Fruit fly (Drosophila melanogaster): ENCODE data around the gene CG9368.

CG9368 gene

dm6 chr3L:19560005-19560694, 41.3 kb upstream of the CG9368 start:
- TF ChIP-seq GATAd (GFP tag; optimal IDR thresholded peaks at IDR 0.05) (no peak), CrebA (GFP tag; optimal IDR thresholded peaks at IDR 0.05; ENCODE audit: borderline replicate concordance) (no peak), Hr83 (GFP tag; optimal IDR thresholded peaks at IDR 0.05; ENCODE audit: poor library complexity, severe bottlenecking) (peak; percentile 12), N (GFP tag; optimal IDR thresholded peaks at IDR 0.05) (no peak), CG9705 (GFP tag; optimal IDR thresholded peaks at IDR 0.05) (no peak), brk (GFP tag; optimal IDR thresholded peaks at IDR 0.05) (no peak), Dif (GFP tag; optimal IDR thresholded peaks at IDR 0.05; ENCODE audit: partially characterized antibody) (peak; percentile 28), Dfd (GFP tag; optimal IDR thresholded peaks at IDR 0.05) (no peak), Abd-B (GFP tag; optimal IDR thresholded peaks at IDR 0.05) (no peak), ey (GFP tag; optimal IDR thresholded peaks at IDR 0.05) (no peak), pan (optimal IDR thresholded peaks at IDR 0.05) (no peak), HLH106 (tag; optimal IDR thresholded peaks at IDR 0.05) (no peak), dmrt93B (GFP tag; optimal IDR thresholded peaks at IDR 0.05) (no peak), dl (GFP tag; optimal IDR thresholded peaks at IDR 0.05; ENCODE audit: insufficient read depth in 1 of 2, partially characterized antibody in 2 of 2) (no peak), usp (GFP tag; optimal IDR thresholded peaks at IDR 0.05) (no peak), OdsH (GFP tag; optimal IDR thresholded peaks at IDR 0.05) (no peak), fru (GFP tag; optimal IDR thresholded peaks at IDR 0.05) (no peak), rgr (GFP tag; optimal IDR thresholded peaks at IDR 0.05) (no peak), Rel (GFP tag; optimal IDR thresholded peaks at IDR 0.05) (no peak), Rel (tag; optimal IDR thresholded peaks at IDR 0.05) (peak; percentile 8), Hr78 (GFP tag; optimal IDR thresholded peaks at IDR 0.05) (no peak), Vsx2 (GFP tag; optimal IDR thresholded peaks at IDR 0.05; ENCODE audit: partially characterized antibody) (no peak), jim (GFP tag; optimal IDR thresholded peaks at IDR 0.05) (no peak), foxo (GFP tag; optimal IDR thresholded peaks at IDR 0.05) (no peak), tai (GFP tag; optimal IDR thresholded peaks at IDR 0.05) (no peak), Sp1 (GFP tag; optimal IDR thresholded peaks at IDR 0.05) (no peak), Jra (GFP tag; optimal IDR thresholded peaks at IDR 0.05) (no peak), CG32264 (GFP tag; optimal IDR thresholded peaks at IDR 0.05) (no peak)

- peak; percentile 98 for TF ChIP-seq ey (GFP tag; optimal IDR thresholded peaks at IDR 0.05)
- peak; percentile 99 for TF ChIP-seq h (GFP tag; optimal IDR thresholded peaks at IDR 0.05)
- peak; percentile 55 for TF ChIP-seq jim (GFP tag; optimal IDR thresholded peaks at IDR 0.05)
- TF ChIP-seq Hnf4 (GFP tag; optimal IDR thresholded peaks at IDR 0.05): peak; percentile 98
- no peak for TF ChIP-seq Hr78 (GFP tag; optimal IDR thresholded peaks at IDR 0.05)
- TF ChIP-seq Abd-B (GFP tag; optimal IDR thresholded peaks at IDR 0.05): no peak
- TF ChIP-seq lola (GFP tag; optimal IDR thresholded peaks at IDR 0.05): no peak
- TF ChIP-seq br (GFP tag; optimal IDR thresholded peaks at IDR 0.05): peak; percentile 98
- TF ChIP-seq sv (GFP tag; optimal IDR thresholded peaks at IDR 0.05): peak; percentile 93
- TF ChIP-seq pan (optimal IDR thresholded peaks at IDR 0.05): no peak
- TF ChIP-seq Jra (GFP tag; optimal IDR thresholded peaks at IDR 0.05): peak; percentile 94
- peak; percentile 96 for TF ChIP-seq woc (GFP tag; optimal IDR thresholded peaks at IDR 0.05)
- TF ChIP-seq foxo (GFP tag; optimal IDR thresholded peaks at IDR 0.05): peak; percentile 77 to 99
- TF ChIP-seq psq (GFP tag; optimal IDR thresholded peaks at IDR 0.05): peak; percentile 96
- no peak for TF ChIP-seq Myc (optimal IDR thresholded peaks at IDR 0.05)
- peak; percentile 99 for TF ChIP-seq OdsH (GFP tag; optimal IDR thresholded peaks at IDR 0.05)
- TF ChIP-seq HLH106 (tag; optimal IDR thresholded peaks at IDR 0.05): peak; percentile 99
- TF ChIP-seq rgr (GFP tag; optimal IDR thresholded peaks at IDR 0.05): peak; percentile 99
- TF ChIP-seq dmrt93B (GFP tag; optimal IDR thresholded peaks at IDR 0.05): peak; percentile 97
- no peak for TF ChIP-seq dl (GFP tag; optimal IDR thresholded peaks at IDR 0.05; ENCODE audit: insufficient read depth in 1 of 2, partially characterized antibody in 2 of 2)
- no peak for TF ChIP-seq N (GFP tag; optimal IDR thresholded peaks at IDR 0.05)
- peak; percentile 83 for TF ChIP-seq CrebA (GFP tag; optimal IDR thresholded peaks at IDR 0.05; ENCODE audit: borderline replicate concordance)
- peak; percentile 99 for TF ChIP-seq CG9705 (GFP tag; optimal IDR thresholded peaks at IDR 0.05)
- TF ChIP-seq Mio (GFP tag; optimal IDR thresholded peaks at IDR 0.05): peak; percentile 63
- TF ChIP-seq Dfd (GFP tag; optimal IDR thresholded peaks at IDR 0.05): peak; percentile 91
- peak; percentile 97 for TF ChIP-seq sage (GFP tag; optimal IDR thresholded peaks at IDR 0.05)
- TF ChIP-seq Sp1 (GFP tag; optimal IDR thresholded peaks at IDR 0.05): peak; percentile 99
- peak; percentile 94 for TF ChIP-seq CG32264 (GFP tag; optimal IDR thresholded peaks at IDR 0.05)
- TF ChIP-seq Rel (GFP tag; optimal IDR thresholded peaks at IDR 0.05): peak; percentile 97
- peak; percentile 95 for TF ChIP-seq Rel (tag; optimal IDR thresholded peaks at IDR 0.05)
- TF ChIP-seq tai (GFP tag; optimal IDR thresholded peaks at IDR 0.05): peak; percentile 92
- peak; percentile 93 for TF ChIP-seq dsf (GFP tag; optimal IDR thresholded peaks at IDR 0.05; ENCODE audit: borderline replicate concordance)
- peak; percentile 99 for TF ChIP-seq fru (GFP tag; optimal IDR thresholded peaks at IDR 0.05)
- TF ChIP-seq GATAd (GFP tag; optimal IDR thresholded peaks at IDR 0.05): no peak
- TF ChIP-seq Vsx2 (GFP tag; optimal IDR thresholded peaks at IDR 0.05; ENCODE audit: partially characterized antibody): peak; percentile 32
- TF ChIP-seq brk (GFP tag; optimal IDR thresholded peaks at IDR 0.05): peak; percentile 97
- no peak for TF ChIP-seq Dif (GFP tag; optimal IDR thresholded peaks at IDR 0.05; ENCODE audit: partially characterized antibody)
- TF ChIP-seq Hr83 (GFP tag; optimal IDR thresholded peaks at IDR 0.05; ENCODE audit: poor library complexity, severe bottlenecking): no peak
- no peak for TF ChIP-seq usp (GFP tag; optimal IDR thresholded peaks at IDR 0.05)
Measured at dm6 chr3L:19560695-19561246, 40.7 kb upstream of the CG9368 start.

Data from whole organism, wandering third instar larva.